Worm (Caenorhabditis elegans) whole organism, L4/young adult: ENCODE results near the gene kcnl-1.

Experiments
- W03F9.2 ChIP-seq: fragments of 150-350 bp; optimal IDR thresholded peaks from 2 replicates; lab custom pipeline; 2014; ENCODE audit warnings: missing biosample characterization, missing genetic modification characterization
- dao-5 ChIP-seq: sonication (generic microtip); optimal IDR thresholded peaks from 2 replicates; lab custom pipeline; 2016; ENCODE audit warnings: missing genotype, missing genetic modification characterization, moderate library complexity, missing compliant biosample characterization
- him-1 ChIP-seq: sonication (generic microtip); optimal IDR thresholded peaks from 2 replicates; lab custom pipeline; 2016; ENCODE audit warnings: missing genotype, missing genetic modification reagents, missing genetic modification characterization, missing compliant biosample characterization

DNA sequence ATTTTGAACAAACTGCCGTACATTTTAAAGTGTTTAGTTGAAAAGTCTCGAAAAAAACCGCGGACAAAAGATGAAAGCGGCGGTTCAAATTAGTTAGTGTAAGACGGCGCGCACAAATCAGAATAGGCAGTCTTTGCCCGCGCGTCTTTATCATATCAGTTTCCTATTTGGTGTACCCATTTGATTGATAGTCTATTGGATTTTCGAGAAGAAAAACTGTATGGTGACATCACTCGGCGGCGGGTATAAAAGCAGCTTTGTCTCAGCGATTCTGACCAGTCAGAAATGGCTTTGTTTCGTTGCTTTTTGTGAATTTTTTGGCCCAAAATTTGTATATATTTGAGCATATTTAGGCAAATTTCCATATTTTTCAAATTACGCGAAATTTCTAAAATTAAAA is 43.5 kb downstream of the kcnl-1 start:
- TF ChIP-seq him-1 (no peak), W03F9.2 (no peak), dao-5 (tag; lab: Kevin White, UChicago) (no peak)
